Worm (Caenorhabditis elegans) whole organism, L1 larva: ENCODE measurements around the gene ceh-53.

Experiments used
- egl-27 ChIP-seq, 2 experiments: fragments of 150-350 bp in 1 of 2; sonication (generic microtip); optimal IDR thresholded peaks; 3 replicates each; lab custom pipeline; 2017 to 2018; ENCODE audit warnings: missing biosample characterization in 2 of 2, missing genetic modification characterization in 2 of 2, missing genetic modification reagents in 2 of 2
- hlh-17 ChIP-seq: fragments of 200-800 bp; sonication (Bioruptor generic); optimal IDR thresholded peaks from 2 replicates; lab custom pipeline; 2018; ENCODE audit warnings: missing genetic modification characterization, mild to moderate bottlenecking, missing compliant biosample characterization, moderate library complexity, borderline replicate concordance
- lin-13 ChIP-seq: fragments of 150-350 bp; optimal IDR thresholded peaks from 2 replicates; lab custom pipeline; 2014; ENCODE audit warnings: missing biosample characterization, missing genetic modification reagents, missing genetic modification characterization
- lin-39 ChIP-seq: fragments of 150-350 bp; optimal IDR thresholded peaks from 2 replicates; lab custom pipeline; 2014; ENCODE audit warnings: missing biosample characterization, missing genetic modification reagents, missing genetic modification characterization
- mep-1 ChIP-seq: fragments of 150-350 bp; optimal IDR thresholded peaks from 2 replicates; lab custom pipeline; 2014; ENCODE audit warnings: missing biosample characterization, missing genetic modification characterization
- nhr-12 ChIP-seq: sonication (generic microtip); optimal IDR thresholded peaks from 2 replicates; lab custom pipeline; 2017; ENCODE audit warnings: missing biosample characterization, missing genetic modification characterization
- nhr-28 ChIP-seq: fragments of 150-350 bp; optimal IDR thresholded peaks from 2 replicates; lab custom pipeline; 2014; ENCODE audit warnings: missing biosample characterization, missing genetic modification characterization
- nhr-90 ChIP-seq: sonication (generic microtip); optimal IDR thresholded peaks from 2 replicates; lab custom pipeline; 2016; ENCODE audit warnings: mild to moderate bottlenecking, missing genetic modification characterization, missing compliant biosample characterization; ENCODE audit not compliant: poor library complexity
- pqm-1 ChIP-seq: sonication (generic microtip); optimal IDR thresholded peaks from 3 replicates; lab custom pipeline; 2017; ENCODE audit warnings: missing biosample characterization, missing genetic modification characterization
- unc-62 ChIP-seq: fragments of 150-350 bp; optimal IDR thresholded peaks from 2 replicates; lab custom pipeline; 2014; ENCODE audit warnings: missing biosample characterization, missing genetic modification reagents, missing genetic modification characterization
- zip-4 ChIP-seq: fragments of 200-800 bp; sonication (Bioruptor generic); optimal IDR thresholded peaks from 2 replicates; lab custom pipeline; 2018; ENCODE audit warnings: mild to moderate bottlenecking, missing genetic modification characterization, moderate library complexity, missing compliant biosample characterization
- ztf-11 ChIP-seq, 2 experiments: sonication (generic microtip); optimal IDR thresholded peaks; 2 replicates each; lab custom pipeline; 2016 to 2017; ENCODE audit warnings: missing genetic modification characterization in 2 of 2, missing biosample characterization in 1 of 2, missing compliant biosample characterization in 1 of 2

ce11 chrIV:3496358-3496757 lies 1.7 kb upstream of the ceh-53 start, which contains the start of gene C09G12.17:
- no peak for TF ChIP-seq unc-62
- TF ChIP-seq lin-39 (tag; lab: Kevin White, UChicago), result no peak
- TF ChIP-seq lin-13 (GFP tag; lab: Kevin White, UChicago), result no peak
- no peak for TF ChIP-seq mep-1
- no peak for TF ChIP-seq hlh-17 (GFP tag; lab: Kevin White, UChicago)
- TF ChIP-seq zip-4 (GFP tag; lab: Kevin White, UChicago), result no peak
- TF ChIP-seq nhr-90 (tag; lab: Kevin White, UChicago), result no peak
- no peak for TF ChIP-seq nhr-28
- TF ChIP-seq ztf-11 (tag; optimal IDR thresholded peaks at IDR 0.05; lab: Kevin White, UChicago), result no peak
- TF ChIP-seq nhr-12 (tag; lab: Kevin White, UChicago), result no peak
- no peak for TF ChIP-seq egl-27 (tag; optimal IDR thresholded peaks at IDR 0.05; lab: Kevin White, UChicago)
- TF ChIP-seq pqm-1, result no peak
